Fruit fly (Drosophila melanogaster) Kc167 (cell line): ENCODE measurements around the gene CG6659.

Experiments used
- h ChIP-seq: fragments of >200 bp; optimal IDR thresholded peaks from 3 replicates; lab custom pipeline; 2018; ENCODE audit warnings: missing external identifiers
- ttk ChIP-seq: sonication (Bioruptor generic); optimal IDR thresholded peaks from 2 replicates; lab custom pipeline; 2017; ENCODE audit warnings: missing external identifiers

DNA sequence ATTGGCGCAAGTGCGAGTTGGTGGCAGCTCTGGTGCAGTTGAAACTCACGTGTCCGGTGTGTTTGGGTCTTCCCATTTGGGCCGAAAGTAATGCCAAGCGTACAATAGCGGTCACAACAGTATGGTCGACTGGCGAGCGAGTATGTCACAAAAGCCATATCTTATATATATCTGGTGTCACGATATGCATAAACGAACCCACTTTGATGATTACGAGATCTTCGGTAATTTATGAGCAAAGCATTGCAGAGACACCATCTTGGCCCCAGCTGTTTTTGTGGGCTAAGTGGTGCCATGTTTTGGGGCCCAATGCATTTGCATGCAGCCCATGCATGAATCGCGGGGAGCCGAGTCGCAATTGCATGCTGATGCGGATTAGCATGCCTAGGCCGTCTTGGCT is 21.8 kb upstream of the CG6659 start:
- TF ChIP-seq ttk (no peak), h (no peak)
